Worm (Caenorhabditis elegans): ENCODE results near the gene sel-9.
A peak's percentile ranks its signal among the peaks of the same experiment; 100 is the strongest.

Gene sel-9

ce11 chrV:8266232-8266631, 36.1 kb downstream of the sel-9 start, which contains the start of gene F21F8.5:
Gene F21F8.5 (minus strand): TSS chrV:8266332.
- peak in 1 of 2 experiments; percentile 32 for TF ChIP-seq unc-62 (GFP tag; optimal IDR thresholded peaks at IDR 0.05 in 1 of 2)
- TF ChIP-seq unc-62 (tag; optimal IDR thresholded peaks at IDR 0.05): no peak
- no peak for TF ChIP-seq tra-1 (GFP tag; IDR thresholded peaks at IDR 0.05)

- TF ChIP-seq zip-11 (GFP tag; IDR thresholded peaks at IDR 0.05): no peak
- no peak for TF ChIP-seq tag-97 (GFP tag; IDR thresholded peaks at IDR 0.05)
- no peak for TF ChIP-seq madf-5 (GFP tag; IDR thresholded peaks at IDR 0.05)
- TF ChIP-seq daf-16 (GFP tag; optimal IDR thresholded peaks at IDR 0.05): no peak
- TF ChIP-seq daf-16 (tag; optimal IDR thresholded peaks at IDR 0.05): no peak
- TF ChIP-seq ztf-7 (tag; optimal IDR thresholded peaks at IDR 0.05): no peak
- TF ChIP-seq lin-15B (tag; optimal IDR thresholded peaks at IDR 0.05): no peak
- no peak for TF ChIP-seq dve-1 (tag; optimal IDR thresholded peaks at IDR 0.05; ENCODE audit: insufficient read depth)
- TF ChIP-seq lin-13 (GFP tag; optimal IDR thresholded peaks at IDR 0.05): no peak
- TF ChIP-seq hlh-30 (tag; optimal IDR thresholded peaks at IDR 0.05; ENCODE audit: insufficient read depth): no peak
- no peak for TF ChIP-seq nhr-77 (tag; optimal IDR thresholded peaks at IDR 0.05)
- TF ChIP-seq unc-130 (GFP tag; optimal IDR thresholded peaks at IDR 0.05): no peak
- no peak for TF ChIP-seq daf-19 (GFP tag; conservative IDR thresholded peaks at IDR 0.05)
- TF ChIP-seq zfp-2 (tag; optimal IDR thresholded peaks at IDR 0.05): no peak
- no peak for TF ChIP-seq nhr-76 (tag; optimal IDR thresholded peaks at IDR 0.05)
- no peak for TF ChIP-seq nhr-11 (tag; optimal IDR thresholded peaks at IDR 0.05)
- no peak for TF ChIP-seq daf-12 (tag; optimal IDR thresholded peaks at IDR 0.05)
These were observed 38.4 kb downstream of the sel-9 start, which contains the start of gene C16D9.9 for ce11 chrV:8263941-8264340. Gene C16D9.9 (plus strand): TSS chrV:8264241.

- TF ChIP-seq hmg-1.1 (GFP tag; IDR thresholded peaks at IDR 0.05) (no peak), fos-1 (tag; optimal IDR thresholded peaks at IDR 0.05) (no peak), lsy-2 (tag; optimal IDR thresholded peaks at IDR 0.05) (no peak), ztf-11 (tag; optimal IDR thresholded peaks at IDR 0.05) (no peak), cey-2 (tag; optimal IDR thresholded peaks at IDR 0.05; ENCODE audit: borderline replicate concordance, insufficient read depth) (no peak), ZK546.5 (tag; optimal IDR thresholded peaks at IDR 0.05) (no peak)
These were observed 38.9 kb downstream of the sel-9 start, which contains the start of gene C16D9.8 for ce11 chrV:8263466-8263865. Gene C16D9.8 (minus strand): TSS chrV:8263566.

ce11 chrV:8262212-8262611, 40.2 kb downstream of the sel-9 start:
- TF ChIP-seq mxl-2 (GFP tag; conservative IDR thresholded peaks at IDR 0.05): no peak
- peak in 1 of 2 experiments; percentile 94 for TF ChIP-seq unc-62 (GFP tag; optimal IDR thresholded peaks at IDR 0.05 in 1 of 2)
- TF ChIP-seq unc-62 (tag; optimal IDR thresholded peaks at IDR 0.05): no peak
- TF ChIP-seq lin-39 (tag; optimal IDR thresholded peaks at IDR 0.05): no peak
- no peak for TF ChIP-seq F26F4.8 (GFP tag; conservative IDR thresholded peaks at IDR 0.05)
- no peak for TF ChIP-seq snpc-4 (tag; optimal IDR thresholded peaks at IDR 0.05)

- TF ChIP-seq ceh-62 (tag; optimal IDR thresholded peaks at IDR 0.05) (no peak), mxl-3 (GFP tag; optimal IDR thresholded peaks at IDR 0.05) (no peak), nhr-237 (tag; optimal IDR thresholded peaks at IDR 0.05) (no peak), php-3 (GFP tag; IDR thresholded peaks at IDR 0.05) (no peak), dpl-1 (GFP tag; optimal IDR thresholded peaks at IDR 0.05) (no peak), daf-16 (GFP tag; optimal IDR thresholded peaks at IDR 0.05) (no peak), daf-16 (tag; optimal IDR thresholded peaks at IDR 0.05) (no peak), Y75B8A.6 (GFP tag; IDR thresholded peaks at IDR 0.05) (no peak), lin-15B (tag; optimal IDR thresholded peaks at IDR 0.05) (no peak), Y5F2A.4 (GFP tag; optimal IDR thresholded peaks at IDR 0.05) (no peak), madf-9 (GFP tag; conservative IDR thresholded peaks at IDR 0.05) (no peak), aly-2 (tag; optimal IDR thresholded peaks at IDR 0.05) (no peak), nhr-25 (tag; optimal IDR thresholded peaks at IDR 0.05; ENCODE audit: borderline replicate concordance, insufficient read depth) (no peak), nhr-76 (tag; optimal IDR thresholded peaks at IDR 0.05) (no peak), ZK337.2 (GFP tag; IDR thresholded peaks at IDR 0.05) (no peak), arid-1 (GFP tag; conservative IDR thresholded peaks at IDR 0.05) (no peak), nhr-10 (tag; optimal IDR thresholded peaks at IDR 0.05) (no peak), lin-1 (GFP tag; IDR thresholded peaks at IDR 0.05) (no peak), hif-1 (tag; optimal IDR thresholded peaks at IDR 0.05) (no peak), snpc-1.2 (GFP tag; IDR thresholded peaks at IDR 0.05) (no peak)
These were observed 43.4 kb downstream of the sel-9 start, which contains the start of gene C16D9.1 for ce11 chrV:8259016-8259415. Gene C16D9.1 (plus strand): TSS chrV:8259316.

Measured in whole organism, L4 larva.